Worm (Caenorhabditis elegans) whole organism, late embryonic: Measurements from ENCODE around the gene F43G6.4.

Source experiments
- C38D4.7 ChIP-seq: fragments of 200-800 bp; sonication (Bioruptor generic); optimal IDR thresholded peaks from 2 replicates; lab custom pipeline; 2018; ENCODE audit warnings: mild to moderate bottlenecking, missing genetic modification characterization, moderate library complexity, missing compliant biosample characterization
- elt-2 ChIP-seq: sonication (generic microtip); optimal IDR thresholded peaks from 2 replicates; lab custom pipeline; 2016; ENCODE audit warnings: missing genetic modification reagents, missing genetic modification characterization, missing compliant biosample characterization
- sox-4 ChIP-seq: sonication (generic microtip); optimal IDR thresholded peaks from 2 replicates; lab custom pipeline; 2017; ENCODE audit warnings: mild to moderate bottlenecking, missing genetic modification characterization, inconsistent platforms, missing compliant biosample characterization
- unc-42 ChIP-seq: sonication (generic microtip); optimal IDR thresholded peaks from 2 replicates; lab custom pipeline; 2016; ENCODE audit warnings: missing genotype, missing genetic modification characterization, missing compliant biosample characterization
- unc-55 ChIP-seq: sonication (generic microtip); optimal IDR thresholded peaks from 2 replicates; lab custom pipeline; 2017; ENCODE audit warnings: missing biosample characterization, missing genetic modification reagents, missing genetic modification characterization

- no peak for TF ChIP-seq C38D4.7
- no peak for TF ChIP-seq elt-2 (tag; lab: Kevin White, UChicago)
- no peak for TF ChIP-seq unc-42 (tag; lab: Kevin White, UChicago)
- no peak for TF ChIP-seq sox-4
- TF ChIP-seq unc-55 (GFP tag; lab: Kevin White, UChicago): no peak
Measured at ce11 chrII:11810436-11810835, 19.9 kb downstream of the F43G6.4 start, which contains the start of gene F43G6.7.
